Fruit fly (Drosophila melanogaster): ENCODE data around the gene CG33494.
A peak's percentile ranks its signal among the peaks of the same experiment; 100 is the strongest.

The CG33494 gene

dm6 chr3R:25448737-25449136 is 46.2 kb downstream of the CG33494 start (continued):
- TF ChIP-seq vvl (GFP tag; IDR thresholded peaks at IDR 0.05): no peak
- TF ChIP-seq tna (GFP tag; IDR thresholded peaks at IDR 0.05; ENCODE audit: partially characterized antibody): no peak
- TF ChIP-seq repo (GFP tag; optimal IDR thresholded peaks at IDR 0.05): no peak
- TF ChIP-seq Fer1 (GFP tag; optimal IDR thresholded peaks at IDR 0.05): peak; percentile 39
- no peak for TF ChIP-seq CG10654 (GFP tag; optimal IDR thresholded peaks at IDR 0.05)
- TF ChIP-seq Atf6 (GFP tag; IDR thresholded peaks at IDR 0.05): 0 out of 2 replicates have a peak, but pooled peaks have one; percentile 36
- TF ChIP-seq YL-1 (GFP tag; optimal IDR thresholded peaks at IDR 0.05): no peak
- TF ChIP-seq scrt (GFP tag; optimal IDR thresholded peaks at IDR 0.05): peak; percentile 4
- no peak for TF ChIP-seq ato (GFP tag; IDR thresholded peaks at IDR 0.05; ENCODE audit: partially characterized antibody)
- TF ChIP-seq en (GFP tag; optimal IDR thresholded peaks at IDR 0.05): no peak
- TF ChIP-seq Asciz (GFP tag; optimal IDR thresholded peaks at IDR 0.05): peak; percentile 38
- TF ChIP-seq CG6689 (GFP tag; IDR thresholded peaks at IDR 0.05): no peak
- TF ChIP-seq Dad (GFP tag; optimal IDR thresholded peaks at IDR 0.05): no peak
- no peak for TF ChIP-seq esg (GFP tag; conservative IDR thresholded peaks at IDR 0.05)
- no peak for TF ChIP-seq CG8089 (GFP tag; optimal IDR thresholded peaks at IDR 0.05)
- TF ChIP-seq CG1832 (GFP tag; optimal IDR thresholded peaks at IDR 0.05): no peak
- no peak for TF ChIP-seq CHES-1-like (GFP tag; optimal IDR thresholded peaks at IDR 0.05)
- TF ChIP-seq CG14441 (GFP tag; IDR thresholded peaks at IDR 0.05): no peak
- TF ChIP-seq dmrt11E (tag; optimal IDR thresholded peaks at IDR 0.05): no peak
- TF ChIP-seq ro (GFP tag; IDR thresholded peaks at IDR 0.05): no peak
- peak; percentile 10 for TF ChIP-seq CG18619 (GFP tag; optimal IDR thresholded peaks at IDR 0.05)
- TF ChIP-seq tll (GFP tag; optimal IDR thresholded peaks at IDR 0.05): no peak
- TF ChIP-seq CG1233 (GFP tag; optimal IDR thresholded peaks at IDR 0.05): peak; percentile 23
- no peak for TF ChIP-seq Dp (GFP tag; optimal IDR thresholded peaks at IDR 0.05)
- no peak for TF ChIP-seq CG31441 (GFP tag; IDR thresholded peaks at IDR 0.05)
- no peak for TF ChIP-seq cato (GFP tag; optimal IDR thresholded peaks at IDR 0.05; ENCODE audit: borderline replicate concordance)
- TF ChIP-seq Mad (GFP tag; optimal IDR thresholded peaks at IDR 0.05): no peak
- TF ChIP-seq jing (GFP tag; optimal IDR thresholded peaks at IDR 0.05): no peak
- peak; percentile 17 for TF ChIP-seq CG11504 (tag; optimal IDR thresholded peaks at IDR 0.05)
- TF ChIP-seq PHDP (tag; optimal IDR thresholded peaks at IDR 0.05): peak; percentile 42
- TF ChIP-seq nau (GFP tag; optimal IDR thresholded peaks at IDR 0.05): peak; percentile 42
- no peak for TF ChIP-seq Gug (GFP tag; IDR thresholded peaks at IDR 0.05)
- no peak for TF ChIP-seq sim (GFP tag; IDR thresholded peaks at IDR 0.05)
- peak; percentile 9 for TF ChIP-seq CG17568 (GFP tag; optimal IDR thresholded peaks at IDR 0.05)

dm6 chr3R:25448318-25448717 is 46.6 kb downstream of the CG33494 start:
- TF ChIP-seq zen (tag; optimal IDR thresholded peaks at IDR 0.05): no peak
- no peak for TF ChIP-seq Asciz (GFP tag; optimal IDR thresholded peaks at IDR 0.05)
- no peak for TF ChIP-seq CG32772 (GFP tag; IDR thresholded peaks at IDR 0.05)
- TF ChIP-seq Nf-YA (GFP tag; IDR thresholded peaks at IDR 0.05): no peak
- no peak for TF ChIP-seq NFAT (GFP tag; IDR thresholded peaks at IDR 0.05)
- no peak for TF ChIP-seq CG8290 (GFP tag; optimal IDR thresholded peaks at IDR 0.05)
- TF ChIP-seq CG8290 (tag; optimal IDR thresholded peaks at IDR 0.05): no peak
- TF ChIP-seq zf30C (GFP tag; optimal IDR thresholded peaks at IDR 0.05): no peak
- TF ChIP-seq CG7556 (GFP tag; optimal IDR thresholded peaks at IDR 0.05): peak; percentile 11
- TF ChIP-seq Bgb (GFP tag; IDR thresholded peaks at IDR 0.05; ENCODE audit: partially characterized antibody): no peak
- TF ChIP-seq ci (GFP tag; IDR thresholded peaks at IDR 0.05): peak; percentile 40; the same call in 1 of the 3 replicates
- peak; percentile 0 for TF ChIP-seq gem (tag; optimal IDR thresholded peaks at IDR 0.05)
- peak; percentile 21; the same call in 1 of the 2 replicates for TF ChIP-seq vvl (GFP tag; IDR thresholded peaks at IDR 0.05)
- TF ChIP-seq CG12659 (GFP tag; optimal IDR thresholded peaks at IDR 0.05): no peak
- no peak for TF ChIP-seq CG7372 (GFP tag; IDR thresholded peaks at IDR 0.05)
- TF ChIP-seq CG6254 (GFP tag; optimal IDR thresholded peaks at IDR 0.05): no peak
- no peak for TF ChIP-seq psq (GFP tag; optimal IDR thresholded peaks at IDR 0.05)
- no peak for TF ChIP-seq CoRest (tag; optimal IDR thresholded peaks at IDR 0.05)
- peak; percentile 72 for TF ChIP-seq sens (GFP tag)
- no peak for TF ChIP-seq Hey (tag; optimal IDR thresholded peaks at IDR 0.05)
- 0 out of 2 replicates have a peak, but pooled peaks have one; percentile 10 for TF ChIP-seq Xrp1 (GFP tag; IDR thresholded peaks at IDR 0.05)
